Fruit fly (Drosophila melanogaster): ENCODE results near the gene RpS29.

Gene RpS29

DNA sequence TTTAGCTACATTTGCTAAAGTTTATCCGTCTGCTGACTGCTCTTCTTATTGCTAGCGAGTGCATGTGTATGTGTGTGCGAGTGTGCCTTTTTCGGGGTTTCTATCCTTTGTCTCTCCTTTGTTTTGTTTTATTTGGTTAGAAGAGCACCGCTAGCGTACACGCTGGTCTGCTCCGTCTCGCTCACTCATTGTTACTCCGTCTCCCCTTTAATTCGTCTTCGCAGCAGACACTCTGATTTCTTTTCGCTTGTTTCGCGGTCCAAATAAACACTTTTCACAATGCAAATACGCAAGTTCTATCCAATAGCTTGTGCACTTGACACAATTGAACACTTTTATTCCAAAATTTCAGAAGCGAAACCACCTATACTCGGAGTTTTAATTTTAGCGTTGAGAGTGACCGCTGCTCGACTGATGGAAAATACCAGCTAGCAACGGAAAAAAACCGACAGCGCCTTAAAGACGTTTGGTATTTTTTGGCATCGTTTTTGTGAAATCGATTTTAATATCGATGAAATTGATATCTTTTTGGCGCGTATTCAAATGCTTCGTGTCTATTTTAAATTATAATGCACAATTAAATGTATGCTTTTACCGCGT is 31.2 kb downstream of the RpS29 start, which contains the start of gene FBXO11:
Gene FBXO11 (minus strand): TSS at position 423 of the 600 bp plus-strand sequence.
- TF ChIP-seq CG8301 (tag; optimal IDR thresholded peaks at IDR 0.05) (no peak), D1 (tag; optimal IDR thresholded peaks at IDR 0.05) (no peak), fd96Ca (GFP tag; IDR thresholded peaks at IDR 0.05) (peak; percentile 72; the same call in 2 of the 3 replicates), CG32121 (GFP tag; IDR thresholded peaks at IDR 0.05) (peak; percentile 83), CG13204 (GFP tag; optimal IDR thresholded peaks at IDR 0.05) (no peak), CG17806 (tag; optimal IDR thresholded peaks at IDR 0.05) (peak; percentile 47), CG4496 (GFP tag; IDR thresholded peaks at IDR 0.05) (peak; percentile 83; the same call in 2 of the 3 replicates), CG12605 (GFP tag; IDR thresholded peaks at IDR 0.05) (peak; percentile 65), Snoo (tag; optimal IDR thresholded peaks at IDR 0.05) (peak; percentile 62), EcR (GFP tag; optimal IDR thresholded peaks at IDR 0.05) (peak; percentile 76), CG8159 (tag; optimal IDR thresholded peaks at IDR 0.05) (peak; percentile 43), CG34367 (tag; optimal IDR thresholded peaks at IDR 0.05) (peak; percentile 75), rn (GFP tag; IDR thresholded peaks at IDR 0.05) (peak; percentile 55; the same call in 1 of the 2 replicates), Ets98B (GFP tag; IDR thresholded peaks at IDR 0.05) (peak; percentile 57), gl (tag; optimal IDR thresholded peaks at IDR 0.05) (peak; percentile 88)

DNA sequence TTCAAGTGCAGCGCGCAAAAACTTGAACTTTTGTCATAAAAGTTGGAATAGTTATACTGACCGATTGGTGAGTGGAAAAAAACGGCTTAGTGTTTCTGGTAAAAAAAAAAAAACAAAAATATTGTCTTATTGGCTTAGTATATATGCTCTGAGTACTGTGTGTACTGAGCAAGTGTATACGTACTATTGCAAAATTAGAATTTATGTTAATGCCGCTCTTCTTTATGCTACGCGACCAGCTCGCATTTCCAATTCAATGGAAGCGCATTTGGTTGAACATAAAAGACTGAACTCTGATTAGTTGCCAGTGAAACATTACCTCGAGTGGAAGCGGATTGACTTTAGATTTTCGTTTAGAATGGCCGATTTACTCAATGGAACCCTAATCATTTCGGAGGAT is 34.6 kb downstream of the RpS29 start, which contains the start of gene CG8534:
Gene CG8534 (plus strand): TSS at position 301 of the 400 bp plus-strand sequence.
- TF ChIP-seq CG34367 (tag; optimal IDR thresholded peaks at IDR 0.05), result no peak
- no peak for TF ChIP-seq CG17806 (tag; optimal IDR thresholded peaks at IDR 0.05)
- TF ChIP-seq rn (GFP tag; IDR thresholded peaks at IDR 0.05), result no peak
- no peak for TF ChIP-seq CG12605 (GFP tag; IDR thresholded peaks at IDR 0.05)
- no peak for TF ChIP-seq fd96Ca (GFP tag; IDR thresholded peaks at IDR 0.05)
- no peak for TF ChIP-seq CG9948 (tag; optimal IDR thresholded peaks at IDR 0.05)
- no peak for TF ChIP-seq CG8301 (tag; optimal IDR thresholded peaks at IDR 0.05)
- TF ChIP-seq CG15710 (tag; optimal IDR thresholded peaks at IDR 0.05), result no peak
- TF ChIP-seq CG10348 (GFP tag; IDR thresholded peaks at IDR 0.05), result no peak
- no peak for TF ChIP-seq Pif1B (GFP tag; optimal IDR thresholded peaks at IDR 0.05)
- TF ChIP-seq CG13204 (GFP tag; optimal IDR thresholded peaks at IDR 0.05), result no peak
- TF ChIP-seq CG32121 (GFP tag; IDR thresholded peaks at IDR 0.05), result no peak
- TF ChIP-seq CG4496 (GFP tag; IDR thresholded peaks at IDR 0.05), result no peak
- no peak for TF ChIP-seq Snoo (tag; optimal IDR thresholded peaks at IDR 0.05)

DNA sequence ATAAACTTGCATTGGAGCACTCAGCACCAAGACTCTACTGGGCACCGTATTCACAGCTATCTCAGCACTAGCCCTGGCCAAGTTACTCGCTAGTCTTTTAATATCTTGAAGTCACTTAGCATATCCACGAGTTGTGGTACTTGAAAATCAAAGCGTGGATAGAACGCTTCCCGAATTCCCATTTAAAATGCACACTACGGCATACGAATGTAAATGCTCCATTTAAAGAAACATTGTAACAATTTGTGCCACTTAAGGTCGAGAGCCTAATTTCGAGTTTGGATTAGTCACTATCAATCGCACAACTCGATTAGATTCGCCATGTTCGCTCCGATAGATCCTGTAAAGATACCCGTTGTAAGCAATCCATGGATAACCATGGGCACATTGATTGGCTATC is 36.0 kb downstream of the RpS29 start, which contains the start of gene eloF:
Gene eloF (plus strand): TSS at position 301 of the 400 bp plus-strand sequence.
- TF ChIP-seq CG8159 (tag; optimal IDR thresholded peaks at IDR 0.05) (no peak), Ets98B (GFP tag; IDR thresholded peaks at IDR 0.05) (no peak), CG17806 (tag; optimal IDR thresholded peaks at IDR 0.05) (no peak), gl (tag; optimal IDR thresholded peaks at IDR 0.05) (no peak), D1 (tag; optimal IDR thresholded peaks at IDR 0.05) (no peak), CG34367 (tag; optimal IDR thresholded peaks at IDR 0.05) (no peak), CG14655 (GFP tag; optimal IDR thresholded peaks at IDR 0.05) (no peak), rn (GFP tag; IDR thresholded peaks at IDR 0.05) (no peak), EcR (GFP tag; optimal IDR thresholded peaks at IDR 0.05) (no peak), CG13204 (GFP tag; optimal IDR thresholded peaks at IDR 0.05) (no peak), CG32121 (GFP tag; IDR thresholded peaks at IDR 0.05) (no peak), fd96Ca (GFP tag; IDR thresholded peaks at IDR 0.05) (no peak)

DNA sequence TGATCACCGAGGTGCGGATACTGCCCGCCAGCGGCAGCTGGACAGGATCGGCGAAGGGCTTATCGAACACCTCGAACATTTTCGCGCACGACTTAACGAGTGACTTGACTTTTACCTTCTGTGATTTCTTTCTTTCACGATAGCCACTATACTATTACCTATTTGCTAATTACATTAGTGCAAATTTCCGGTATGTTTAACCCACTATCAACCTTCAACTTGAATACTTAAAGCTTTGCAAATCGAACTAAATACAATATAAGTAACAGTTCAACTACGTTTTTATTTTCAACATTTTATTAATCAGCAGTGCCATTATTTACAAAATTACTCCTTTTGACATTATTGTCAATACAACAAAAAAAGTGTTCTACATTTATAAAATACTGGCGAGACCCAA is 39.0 kb downstream of the RpS29 start, which contains the start of gene CG16904:
Gene CG16904 (minus strand): TSS at position 101 of the 400 bp plus-strand sequence.
- TF ChIP-seq D1 (tag; optimal IDR thresholded peaks at IDR 0.05) (no peak), CG4496 (GFP tag; IDR thresholded peaks at IDR 0.05) (no peak), CG13204 (GFP tag; optimal IDR thresholded peaks at IDR 0.05) (no peak), Pif1B (GFP tag; optimal IDR thresholded peaks at IDR 0.05) (no peak), Pif1A (GFP tag; optimal IDR thresholded peaks at IDR 0.05) (no peak), CG17806 (tag; optimal IDR thresholded peaks at IDR 0.05) (no peak), Ets98B (GFP tag; IDR thresholded peaks at IDR 0.05) (no peak), CG10348 (GFP tag; IDR thresholded peaks at IDR 0.05) (no peak), Snoo (tag; optimal IDR thresholded peaks at IDR 0.05) (no peak), CG15710 (tag; optimal IDR thresholded peaks at IDR 0.05) (no peak), EcR (GFP tag; optimal IDR thresholded peaks at IDR 0.05) (no peak), gl (tag; optimal IDR thresholded peaks at IDR 0.05) (no peak), CG32121 (GFP tag; IDR thresholded peaks at IDR 0.05) (no peak), rn (GFP tag; IDR thresholded peaks at IDR 0.05) (no peak), CG8159 (tag; optimal IDR thresholded peaks at IDR 0.05) (no peak), CG8301 (tag; optimal IDR thresholded peaks at IDR 0.05) (no peak)

DNA sequence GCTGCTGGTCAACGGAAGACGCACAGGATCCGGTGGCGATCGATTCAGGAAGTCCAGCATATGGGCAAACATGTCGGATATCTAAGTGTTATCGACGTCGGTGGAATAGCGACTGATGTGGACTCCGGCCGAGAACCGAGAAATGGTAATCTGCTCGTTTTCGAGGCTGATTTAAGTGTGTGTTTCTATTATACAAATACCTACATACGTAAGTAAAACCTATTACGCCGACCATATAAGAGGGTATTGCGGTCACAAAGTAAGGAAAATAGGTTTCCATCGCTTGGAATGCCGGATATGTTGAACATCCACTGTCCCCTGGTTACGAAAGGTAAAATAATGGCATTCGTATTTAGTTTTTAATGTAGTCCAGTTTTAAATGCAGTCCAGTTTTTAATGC is 40.5 kb downstream of the RpS29 start, which contains the start of gene CG9459:
Gene CG9459 (minus strand): TSS at position 101 of the 400 bp plus-strand sequence.
- TF ChIP-seq Pif1B (GFP tag; optimal IDR thresholded peaks at IDR 0.05), result no peak
- no peak for TF ChIP-seq D1 (tag; optimal IDR thresholded peaks at IDR 0.05)
- no peak for TF ChIP-seq CG34367 (tag; optimal IDR thresholded peaks at IDR 0.05)
- no peak for TF ChIP-seq CG17806 (tag; optimal IDR thresholded peaks at IDR 0.05)
- TF ChIP-seq CG9948 (tag; optimal IDR thresholded peaks at IDR 0.05), result no peak
- TF ChIP-seq rn (GFP tag; IDR thresholded peaks at IDR 0.05), result no peak
- TF ChIP-seq CG8159 (tag; optimal IDR thresholded peaks at IDR 0.05), result no peak
- TF ChIP-seq CG10348 (GFP tag; IDR thresholded peaks at IDR 0.05), result no peak
- TF ChIP-seq gl (tag; optimal IDR thresholded peaks at IDR 0.05), result no peak
- TF ChIP-seq CG4496 (GFP tag; IDR thresholded peaks at IDR 0.05), result no peak
- no peak for TF ChIP-seq Snoo (tag; optimal IDR thresholded peaks at IDR 0.05)
- no peak for TF ChIP-seq Pif1A (GFP tag; optimal IDR thresholded peaks at IDR 0.05)
- TF ChIP-seq CG12605 (GFP tag; IDR thresholded peaks at IDR 0.05), result no peak
- no peak for TF ChIP-seq Ets98B (GFP tag; IDR thresholded peaks at IDR 0.05)
- no peak for TF ChIP-seq CG14655 (GFP tag; optimal IDR thresholded peaks at IDR 0.05)
- no peak for TF ChIP-seq CG13204 (GFP tag; optimal IDR thresholded peaks at IDR 0.05)
- TF ChIP-seq EcR (GFP tag; optimal IDR thresholded peaks at IDR 0.05), result no peak
- no peak for TF ChIP-seq CG15710 (tag; optimal IDR thresholded peaks at IDR 0.05)
